Worm (Caenorhabditis elegans): Measurements from ENCODE around the gene srt-47.

srt-47 gene

DNA sequence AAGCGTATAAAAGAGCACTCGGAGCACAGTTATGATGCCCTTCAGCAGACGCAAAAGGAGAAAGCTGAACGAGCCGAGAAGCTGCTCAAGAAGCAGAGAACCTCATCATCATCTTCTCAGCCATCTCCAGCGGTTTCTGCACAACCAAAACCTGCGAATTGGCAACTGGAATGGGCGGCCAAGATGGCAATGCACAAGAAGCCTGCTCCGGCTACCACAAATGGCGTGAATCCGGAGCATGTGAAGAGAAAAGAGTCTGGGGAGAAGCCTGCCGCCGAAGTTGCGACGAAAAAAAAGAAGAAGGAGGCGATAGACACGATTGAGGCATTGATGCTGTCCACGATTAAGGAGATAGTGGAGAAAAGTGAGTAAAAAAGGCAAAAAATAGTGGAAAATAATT is 12.0 kb downstream of the srt-47 start:
- TF ChIP-seq ztf-11 (tag; optimal IDR thresholded peaks at IDR 0.05) (no peak), sma-3 (GFP tag; optimal IDR thresholded peaks at IDR 0.05) (no peak), nhr-11 (tag; optimal IDR thresholded peaks at IDR 0.05) (no peak), nhr-237 (tag; optimal IDR thresholded peaks at IDR 0.05) (no peak)

DNA sequence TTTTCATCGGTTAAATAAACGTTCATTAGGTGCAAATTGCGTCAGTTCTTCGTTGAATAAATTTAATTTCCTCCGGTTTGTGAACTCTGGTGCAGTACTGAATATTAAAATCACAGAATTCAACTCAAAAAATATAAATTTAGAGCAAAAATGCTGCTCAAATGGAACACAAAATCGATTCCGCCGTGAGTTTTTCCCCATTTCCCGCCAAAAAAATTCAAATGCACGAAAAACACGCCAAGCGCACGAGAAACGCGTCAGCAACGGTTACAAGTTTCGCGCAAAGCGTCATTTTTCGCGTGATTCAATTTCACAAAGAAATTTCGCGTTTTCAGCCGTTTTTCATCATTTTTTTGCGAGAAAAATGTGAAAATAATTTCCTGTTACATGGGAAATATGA is 13.7 kb downstream of the srt-47 start, which contains the start of gene hrpu-1:
Gene hrpu-1, plus strand, starts transcription at position 140 of the 400 bp plus-strand sequence.
- TF ChIP-seq elt-3 (tag; optimal IDR thresholded peaks at IDR 0.05) (no peak), aly-2 (tag; optimal IDR thresholded peaks at IDR 0.05) (no peak), lsy-2 (tag; optimal IDR thresholded peaks at IDR 0.05) (peak; percentile 86 to 90), nhr-12 (tag; optimal IDR thresholded peaks at IDR 0.05) (no peak), gmeb-1 (tag; optimal IDR thresholded peaks at IDR 0.05) (peak; percentile 94), F13H6.1 (tag; optimal IDR thresholded peaks at IDR 0.05) (peak; percentile 63), Y55F3AM.14 (GFP tag; optimal IDR thresholded peaks at IDR 0.05) (no peak), dmd-4 (tag; optimal IDR thresholded peaks at IDR 0.05) (no peak), ceh-16 (tag; optimal IDR thresholded peaks at IDR 0.05) (no peak), ztf-4 (tag; optimal IDR thresholded peaks at IDR 0.05) (peak; percentile 65), egl-27 (tag; optimal IDR thresholded peaks at IDR 0.05) (no peak), skn-1 (tag; optimal IDR thresholded peaks at IDR 0.05) (no peak), nhr-129 (tag; optimal IDR thresholded peaks at IDR 0.05) (peak; percentile 96), ztf-11 (tag; optimal IDR thresholded peaks at IDR 0.05) (no peak), R02D3.7 (tag; optimal IDR thresholded peaks at IDR 0.05) (no peak), blmp-1 (tag; optimal IDR thresholded peaks at IDR 0.05; ENCODE audit: insufficient read depth) (no peak), elt-1 (tag; optimal IDR thresholded peaks at IDR 0.05) (no peak), sma-9 (GFP tag; optimal IDR thresholded peaks at IDR 0.05) (peak; percentile 64), sma-9 (tag; optimal IDR thresholded peaks at IDR 0.05) (no peak), nhr-21 (tag; optimal IDR thresholded peaks at IDR 0.05) (peak; percentile 71), sma-3 (GFP tag; optimal IDR thresholded peaks at IDR 0.05) (peak; percentile 57), lin-11 (tag; optimal IDR thresholded peaks at IDR 0.05) (peak; percentile 55), mab-5 (tag; optimal IDR thresholded peaks at IDR 0.05) (peak; percentile 10), peb-1 (tag; optimal IDR thresholded peaks at IDR 0.05) (no peak), nhr-25 (tag; optimal IDR thresholded peaks at IDR 0.05) (peak; percentile 81), nhr-11 (tag; optimal IDR thresholded peaks at IDR 0.05) (no peak), ceh-82 (tag; optimal IDR thresholded peaks at IDR 0.05) (no peak), nhr-23 (tag; optimal IDR thresholded peaks at IDR 0.05) (no peak), nhr-6 (tag; optimal IDR thresholded peaks at IDR 0.05) (peak; percentile 12), ZK546.5 (tag; optimal IDR thresholded peaks at IDR 0.05) (no peak), nhr-10 (tag; optimal IDR thresholded peaks at IDR 0.05) (no peak), zag-1 (tag; optimal IDR thresholded peaks at IDR 0.05) (peak; percentile 47), snpc-4 (tag; optimal IDR thresholded peaks at IDR 0.05) (peak; percentile 53), unc-55 (GFP tag; optimal IDR thresholded peaks at IDR 0.05) (peak; percentile 81), mbf-1 (tag; optimal IDR thresholded peaks at IDR 0.05) (no peak), lin-13 (GFP tag; optimal IDR thresholded peaks at IDR 0.05) (peak; percentile 84), ama-1 (optimal IDR thresholded peaks at IDR 0.05) (peak; percentile 46), fos-1 (tag; optimal IDR thresholded peaks at IDR 0.05) (peak; percentile 44), crh-2 (tag; optimal IDR thresholded peaks at IDR 0.05) (peak; percentile 81), unc-62 (GFP tag; optimal IDR thresholded peaks at IDR 0.05) (no peak), nhr-77 (tag; optimal IDR thresholded peaks at IDR 0.05) (no peak), unc-39 (tag; optimal IDR thresholded peaks at IDR 0.05) (no peak), alr-1 (tag; optimal IDR thresholded peaks at IDR 0.05) (no peak), lin-39 (tag; optimal IDR thresholded peaks at IDR 0.05) (no peak), sem-4 (tag; optimal IDR thresholded peaks at IDR 0.05) (peak; percentile 7), ztf-1 (GFP tag; conservative IDR thresholded peaks at IDR 0.05) (no peak), nhr-237 (tag; optimal IDR thresholded peaks at IDR 0.05) (no peak), C34F6.9 (tag; optimal IDR thresholded peaks at IDR 0.05) (peak; percentile 95), mdl-1 (tag; optimal IDR thresholded peaks at IDR 0.05) (no peak)
